Worm (Caenorhabditis elegans): Measurements from ENCODE around the gene R11D1.7.

ce11 chrV:12728062-12728665, 8.4 kb downstream of the R11D1.7 start, which contains the start of the genes rpl-28 and mrpl-49:
- TF ChIP-seq ref-2 (tag; optimal IDR thresholded peaks at IDR 0.05), result no peak
- no peak for TF ChIP-seq ceh-45 (GFP tag; IDR thresholded peaks at IDR 0.05)
- peak; percentile 17 for TF ChIP-seq ceh-18 (tag; optimal IDR thresholded peaks at IDR 0.05)
- TF ChIP-seq unc-55 (GFP tag; optimal IDR thresholded peaks at IDR 0.05), result no peak
- no peak for TF ChIP-seq pha-4 (tag; optimal IDR thresholded peaks at IDR 0.05)
- no peak for TF ChIP-seq lin-11 (tag; optimal IDR thresholded peaks at IDR 0.05)
- no peak for TF ChIP-seq nhr-11 (tag; optimal IDR thresholded peaks at IDR 0.05)
- TF ChIP-seq mec-3 (tag; optimal IDR thresholded peaks at IDR 0.05; ENCODE audit: borderline replicate concordance), result no peak
- no peak for TF ChIP-seq ceh-9 (tag; optimal IDR thresholded peaks at IDR 0.05)
- TF ChIP-seq dmd-4 (tag; optimal IDR thresholded peaks at IDR 0.05; ENCODE audit: borderline replicate concordance), result no peak
- no peak for TF ChIP-seq pqm-1 (tag; optimal IDR thresholded peaks at IDR 0.05)
- TF ChIP-seq ceh-6 (GFP tag; optimal IDR thresholded peaks at IDR 0.05), result no peak
